Worm (Caenorhabditis elegans) whole organism, late embryonic: ENCODE data around the gene flp-14.

Experiments
- C08G9.2 ChIP-seq: sonication (generic microtip); optimal IDR thresholded peaks from 2 replicates; lab custom pipeline; 2016; ENCODE audit warnings: mild to moderate bottlenecking, missing genetic modification characterization, moderate library complexity, missing compliant biosample characterization
- C38D4.7 ChIP-seq: fragments of 200-800 bp; sonication (Bioruptor generic); optimal IDR thresholded peaks from 2 replicates; lab custom pipeline; 2018; ENCODE audit warnings: mild to moderate bottlenecking, missing genetic modification characterization, moderate library complexity, missing compliant biosample characterization
- F13H6.1 ChIP-seq: sonication (generic microtip); optimal IDR thresholded peaks from 2 replicates; lab custom pipeline; 2016; ENCODE audit warnings: missing genetic modification characterization, missing compliant biosample characterization
- K02D7.2 ChIP-seq: sonication (generic microtip); optimal IDR thresholded peaks from 2 replicates; lab custom pipeline; 2017; ENCODE audit warnings: mild to moderate bottlenecking, missing genetic modification characterization, missing compliant biosample characterization
- Y22D7AL.16 ChIP-seq: sonication (generic microtip); optimal IDR thresholded peaks from 2 replicates; lab custom pipeline; 2016; ENCODE audit warnings: missing genetic modification characterization, missing compliant biosample characterization
- ahr-1 ChIP-seq: sonication (generic microtip); optimal IDR thresholded peaks from 2 replicates; lab custom pipeline; 2016; ENCODE audit warnings: missing genetic modification characterization, missing compliant biosample characterization
- ama-1 ChIP-seq: fragments of 150-350 bp; optimal IDR thresholded peaks from 2 replicates; lab custom pipeline; 2014
- ceh-14 ChIP-seq: sonication (generic microtip); optimal IDR thresholded peaks from 2 replicates; lab custom pipeline; 2016; ENCODE audit warnings: missing genotype, missing genetic modification characterization, missing compliant biosample characterization
- ceh-18 ChIP-seq: sonication (generic microtip); optimal IDR thresholded peaks from 2 replicates; lab custom pipeline; 2016; ENCODE audit warnings: missing genetic modification characterization, missing compliant biosample characterization
- ceh-19 ChIP-seq: fragments of 200-800 bp; sonication (Bioruptor generic); optimal IDR thresholded peaks from 2 replicates; lab custom pipeline; 2018; ENCODE audit warnings: mild to moderate bottlenecking, missing genetic modification characterization, missing compliant biosample characterization
- ceh-2 ChIP-seq: sonication (generic microtip); optimal IDR thresholded peaks from 2 replicates; lab custom pipeline; 2016; ENCODE audit warnings: missing genotype, missing genetic modification characterization, missing compliant biosample characterization
- ceh-22 ChIP-seq: sonication (generic microtip); optimal IDR thresholded peaks from 2 replicates; lab custom pipeline; 2017; ENCODE audit warnings: missing biosample characterization, missing genetic modification characterization
- ceh-24 ChIP-seq: sonication (generic microtip); optimal IDR thresholded peaks from 2 replicates; lab custom pipeline; 2016; ENCODE audit warnings: mild to moderate bottlenecking, missing genetic modification characterization, missing compliant biosample characterization
- ceh-45 ChIP-seq: fragments of 200-800 bp; sonication (Bioruptor generic); IDR thresholded peaks from 2 replicates; pipeline ENCODE4 v1.3.6; 2022; ENCODE audit warnings: missing genetic modification reagents, missing genetic modification characterization, missing compliant biosample characterization
- ceh-48 ChIP-seq: sonication (generic microtip); optimal IDR thresholded peaks from 2 replicates; lab custom pipeline; 2016; ENCODE audit warnings: missing genetic modification characterization, inconsistent platforms, missing compliant biosample characterization
- ceh-6 ChIP-seq: fragments of 200-800 bp; sonication (Bioruptor generic); optimal IDR thresholded peaks from 2 replicates; lab custom pipeline; 2018; ENCODE audit warnings: mild to moderate bottlenecking, missing genetic modification characterization, missing compliant biosample characterization
- che-1 ChIP-seq: sonication (generic microtip); optimal IDR thresholded peaks from 2 replicates; lab custom pipeline; 2016; ENCODE audit warnings: mild to moderate bottlenecking, missing genetic modification characterization, missing compliant biosample characterization
- dmd-4 ChIP-seq: sonication (generic microtip); optimal IDR thresholded peaks from 2 replicates; lab custom pipeline; 2016; ENCODE audit warnings: borderline replicate concordance, missing genetic modification characterization, missing compliant biosample characterization
- dve-1 ChIP-seq: sonication (generic microtip); optimal IDR thresholded peaks from 2 replicates; lab custom pipeline; 2017; ENCODE audit warnings: antibody characterized with exemption, mild to moderate bottlenecking, missing genetic modification characterization, missing compliant biosample characterization
- ets-4 ChIP-seq: sonication (generic microtip); optimal IDR thresholded peaks from 2 replicates; lab custom pipeline; 2016; ENCODE audit warnings: missing genetic modification characterization, missing compliant biosample characterization
- fax-1 ChIP-seq: sonication (generic microtip); optimal IDR thresholded peaks from 2 replicates; lab custom pipeline; 2016; ENCODE audit warnings: missing genotype, missing genetic modification characterization, missing compliant biosample characterization
- fkh-10 ChIP-seq: fragments of 150-350 bp; optimal IDR thresholded peaks from 2 replicates; lab custom pipeline; 2014; ENCODE audit warnings: missing biosample characterization, missing genetic modification reagents, missing genetic modification characterization
- fkh-6 ChIP-seq: sonication (generic microtip); optimal IDR thresholded peaks from 2 replicates; lab custom pipeline; 2016; ENCODE audit warnings: missing genetic modification characterization, missing compliant biosample characterization
- hlh-15 ChIP-seq: sonication (generic microtip); optimal IDR thresholded peaks from 2 replicates; lab custom pipeline; 2016; ENCODE audit warnings: missing genetic modification characterization, missing compliant biosample characterization
- hlh-30 ChIP-seq: sonication (generic microtip); optimal IDR thresholded peaks from 2 replicates; lab custom pipeline; 2017; ENCODE audit warnings: antibody characterized with exemption, missing genetic modification characterization, missing compliant biosample characterization; ENCODE audit not compliant: insufficient read depth
- lin-11 ChIP-seq: fragments of 200-800 bp; sonication (Bioruptor generic); optimal IDR thresholded peaks from 2 replicates; lab custom pipeline; 2018; ENCODE audit warnings: mild to moderate bottlenecking, missing genetic modification characterization, missing compliant biosample characterization
- madf-2 ChIP-seq: sonication (generic microtip); optimal IDR thresholded peaks from 2 replicates; lab custom pipeline; 2017; ENCODE audit warnings: missing genetic modification characterization, missing compliant biosample characterization
- mec-3 ChIP-seq: sonication (generic microtip); optimal IDR thresholded peaks from 2 replicates; lab custom pipeline; 2016; ENCODE audit warnings: borderline replicate concordance, missing genetic modification characterization, missing compliant biosample characterization
- npax-4 ChIP-seq: sonication (generic microtip); optimal IDR thresholded peaks from 2 replicates; lab custom pipeline; 2016; ENCODE audit warnings: missing genetic modification characterization, missing compliant biosample characterization
- pag-3 ChIP-seq: sonication (generic microtip); optimal IDR thresholded peaks from 2 replicates; lab custom pipeline; 2016; ENCODE audit warnings: missing compliant biosample characterization, missing genetic modification characterization, borderline replicate concordance
- pat-9 ChIP-seq: fragments of 200-800 bp; sonication (Bioruptor generic); optimal IDR thresholded peaks from 2 replicates; lab custom pipeline; 2018; ENCODE audit warnings: mild to moderate bottlenecking, missing genetic modification characterization, moderate library complexity, missing compliant biosample characterization
- pha-2 ChIP-seq: sonication (generic microtip); optimal IDR thresholded peaks from 2 replicates; lab custom pipeline; 2017; ENCODE audit warnings: mild to moderate bottlenecking, missing genetic modification characterization, missing compliant biosample characterization
- pqm-1 ChIP-seq: sonication (generic microtip); optimal IDR thresholded peaks from 2 replicates; lab custom pipeline; 2016; ENCODE audit warnings: missing genetic modification characterization, missing compliant biosample characterization
- pros-1 ChIP-seq: fragments of 150-350 bp; optimal IDR thresholded peaks from 2 replicates; lab custom pipeline; 2014; ENCODE audit warnings: missing biosample characterization, missing genetic modification reagents, missing genetic modification characterization
- ref-2 ChIP-seq: sonication (generic microtip); optimal IDR thresholded peaks from 2 replicates; lab custom pipeline; 2016; ENCODE audit warnings: missing genetic modification characterization, missing compliant biosample characterization
- sdc-2 ChIP-seq: sonication (generic microtip); optimal IDR thresholded peaks from 2 replicates; lab custom pipeline; 2016; ENCODE audit warnings: missing genotype, missing genetic modification characterization, missing compliant biosample characterization
- sox-4 ChIP-seq: sonication (generic microtip); optimal IDR thresholded peaks from 2 replicates; lab custom pipeline; 2017; ENCODE audit warnings: mild to moderate bottlenecking, missing genetic modification characterization, inconsistent platforms, missing compliant biosample characterization
- tbx-2 ChIP-seq: sonication (generic microtip); optimal IDR thresholded peaks from 2 replicates; lab custom pipeline; 2016; ENCODE audit warnings: missing genetic modification characterization, missing compliant biosample characterization
- unc-3 ChIP-seq, 2 experiments: fragments of 200-800 bp in 1 of 2; sonication (Bioruptor generic) in 1 of 2; sonication (generic microtip) in 1 of 2; conservative IDR thresholded peaks in 1 of 2; optimal IDR thresholded peaks in 1 of 2; 2 replicates each; pipeline versions ENCODE4 v1.3.6 to Lab custom; 2016 to 2022; ENCODE audit warnings: missing compliant biosample characterization in 2 of 2, missing genetic modification characterization in 2 of 2, missing genetic modification reagents in 1 of 2
- unc-42 ChIP-seq: sonication (generic microtip); optimal IDR thresholded peaks from 2 replicates; lab custom pipeline; 2016; ENCODE audit warnings: missing genotype, missing genetic modification characterization, missing compliant biosample characterization
- zip-5 ChIP-seq: sonication (generic microtip); optimal IDR thresholded peaks from 2 replicates; lab custom pipeline; 2016; ENCODE audit warnings: missing genetic modification characterization, missing compliant biosample characterization
- ztf-16 ChIP-seq: sonication (generic microtip); optimal IDR thresholded peaks from 2 replicates; lab custom pipeline; 2017; ENCODE audit warnings: missing genetic modification characterization, missing compliant biosample characterization

The flp-14 gene

DNA sequence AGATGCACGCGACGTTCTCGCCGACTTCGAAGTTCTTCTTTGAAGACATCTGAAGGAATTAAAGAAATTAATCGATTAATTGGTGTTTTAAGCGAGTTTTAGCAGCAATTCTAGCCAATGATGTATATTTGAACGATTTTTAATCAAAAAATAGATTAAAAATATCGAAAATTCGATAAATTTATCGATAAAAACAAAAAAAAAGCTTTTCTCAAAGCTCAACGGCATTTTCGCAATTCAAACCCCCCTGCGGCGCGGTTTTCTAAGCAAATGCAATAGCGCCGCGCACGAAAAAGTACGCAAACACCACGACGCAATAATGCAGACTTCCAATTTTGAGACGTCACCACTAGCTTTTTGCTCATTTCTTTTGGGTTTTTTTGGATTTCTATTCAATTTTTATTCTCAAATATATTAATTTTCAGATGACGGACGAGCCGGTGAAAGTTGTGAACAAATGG lies 35.7 kb upstream of the flp-14 start, which contains the start of the genes mrg-1 and spcs-2 (continued):
- no peak for TF ChIP-seq hlh-30 (tag; lab: Kevin White, UChicago)
- TF ChIP-seq pat-9 (tag; lab: Kevin White, UChicago): peak; percentile 69
- TF ChIP-seq npax-4 (tag; lab: Kevin White, UChicago): peak; percentile 39
- no peak for TF ChIP-seq ceh-6 (GFP tag; lab: Kevin White, UChicago)
- peak; percentile 88 for TF ChIP-seq ceh-14 (tag; lab: Kevin White, UChicago)
- TF ChIP-seq pha-2 (tag; lab: Kevin White, UChicago): peak; percentile 47
- TF ChIP-seq unc-3 (GFP tag; conservative IDR thresholded peaks at IDR 0.05; lab: Robert Waterston, UW): peak; percentile 47; the same call in 1 of the 2 replicates
- TF ChIP-seq unc-3 (tag; optimal IDR thresholded peaks at IDR 0.05; lab: Kevin White, UChicago): peak; percentile 68
- TF ChIP-seq F13H6.1 (tag; lab: Kevin White, UChicago): peak; percentile 81
- peak; percentile 59 for TF ChIP-seq che-1 (tag; lab: Kevin White, UChicago)
- peak; percentile 60 for TF ChIP-seq zip-5
- peak; percentile 43 for TF ChIP-seq dve-1
- TF ChIP-seq hlh-15 (tag; lab: Kevin White, UChicago): no peak
- no peak for TF ChIP-seq pqm-1 (tag; lab: Kevin White, UChicago)
- TF ChIP-seq ztf-16 (tag; lab: Kevin White, UChicago): peak; percentile 78
- TF ChIP-seq C08G9.2: peak; percentile 43
- TF ChIP-seq ceh-18 (tag; lab: Kevin White, UChicago): peak; percentile 66
- no peak for TF ChIP-seq pros-1 (tag; lab: Kevin White, UChicago)
- TF ChIP-seq fax-1 (tag; lab: Kevin White, UChicago): peak; percentile 80
- peak; percentile 58 for TF ChIP-seq unc-42 (tag; lab: Kevin White, UChicago)
- peak; percentile 25 for TF ChIP-seq Y22D7AL.16 (tag; lab: Kevin White, UChicago)
- peak; percentile 69 for TF ChIP-seq sox-4 (tag; lab: Kevin White, UChicago)
- TF ChIP-seq C38D4.7 (GFP tag; lab: Kevin White, UChicago): peak; percentile 48
- peak; percentile 38 for TF ChIP-seq lin-11 (tag; lab: Kevin White, UChicago)
- TF ChIP-seq mec-3: no peak
- peak; percentile 57; the same call in 1 of the 2 replicates for TF ChIP-seq ceh-45 (GFP tag; lab: Robert Waterston, UW)
- TF ChIP-seq fkh-6 (tag; lab: Kevin White, UChicago): peak; percentile 47
- peak; percentile 45 for TF ChIP-seq ahr-1 (tag; lab: Kevin White, UChicago)
- peak; percentile 87 for TF ChIP-seq tbx-2 (tag; lab: Kevin White, UChicago)
- no peak for TF ChIP-seq sdc-2 (tag; lab: Kevin White, UChicago)
- peak; percentile 56 for TF ChIP-seq madf-2
- no peak for TF ChIP-seq pag-3 (tag; lab: Kevin White, UChicago)

DNA sequence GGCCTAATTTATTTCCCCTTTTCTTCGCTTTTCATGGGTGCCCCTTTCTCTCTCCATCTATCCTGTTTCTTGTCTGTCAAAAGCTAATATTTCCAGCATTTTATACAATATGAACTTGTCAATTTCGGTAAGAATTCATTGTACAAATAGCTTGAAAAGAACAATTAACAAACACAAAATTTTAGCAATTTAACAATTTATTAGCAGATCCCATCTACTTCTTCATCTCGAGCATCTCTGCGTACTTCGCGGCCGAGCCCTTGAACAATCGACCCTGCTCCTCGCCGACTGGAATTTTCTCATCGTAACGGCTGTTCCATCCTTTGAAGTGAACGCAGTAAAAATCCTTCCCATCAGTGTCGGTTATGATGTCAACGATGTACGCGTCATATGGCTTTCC lies 34.7 kb upstream of the flp-14 start:
- no peak for TF ChIP-seq lin-11 (tag; lab: Kevin White, UChicago)
- no peak for TF ChIP-seq pag-3 (tag; lab: Kevin White, UChicago)
- TF ChIP-seq ceh-24 (tag; lab: Kevin White, UChicago): no peak
- no peak for TF ChIP-seq ets-4 (tag; lab: Kevin White, UChicago)
- no peak for TF ChIP-seq ama-1
- no peak for TF ChIP-seq ref-2 (tag; lab: Kevin White, UChicago)
- TF ChIP-seq ceh-22: no peak
- TF ChIP-seq ceh-2 (tag; lab: Kevin White, UChicago): no peak
- TF ChIP-seq ceh-48: no peak
- TF ChIP-seq fkh-10 (GFP tag; lab: Kevin White, UChicago): no peak
- TF ChIP-seq npax-4 (tag; lab: Kevin White, UChicago): no peak
- no peak for TF ChIP-seq dmd-4 (tag; lab: Kevin White, UChicago)
- no peak for TF ChIP-seq ceh-19 (GFP tag; lab: Kevin White, UChicago)
- no peak for TF ChIP-seq K02D7.2 (tag; lab: Kevin White, UChicago)
- TF ChIP-seq, all 69 proteins: peak for 0
